Fruit fly (Drosophila melanogaster): ENCODE data around the gene GstD5.

Gene GstD5

DNA sequence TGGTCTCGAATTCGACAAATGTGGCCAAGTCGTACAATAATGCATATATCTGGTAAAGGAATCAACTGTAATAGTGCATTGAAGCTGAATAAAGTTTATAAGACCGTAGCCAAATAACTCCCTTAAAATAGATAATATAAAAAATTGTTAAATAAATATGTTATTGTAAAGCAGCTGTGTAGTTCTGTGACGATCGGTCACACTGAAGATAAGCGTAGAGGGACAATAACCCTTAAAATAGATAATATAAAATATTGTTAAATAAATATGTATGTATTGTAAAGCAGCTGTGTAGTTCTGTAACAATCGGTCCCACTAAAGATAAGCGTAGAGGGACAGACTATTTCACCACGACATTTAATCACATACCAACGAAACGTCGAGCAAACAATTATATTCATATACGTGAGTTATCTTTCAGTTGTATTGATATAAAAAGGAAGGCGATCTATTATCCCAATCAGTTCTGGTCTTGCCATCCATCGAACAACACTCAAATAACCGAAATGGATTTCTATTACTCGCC lies at the start of gene GstD5:
GstD5 (plus strand) TSS at position 476 of the 526 bp plus-strand sequence.
- no peak for TF ChIP-seq Snoo (tag; optimal IDR thresholded peaks at IDR 0.05)
- no peak for TF ChIP-seq Pif1A (GFP tag; optimal IDR thresholded peaks at IDR 0.05)
- no peak for TF ChIP-seq CG8301 (tag; optimal IDR thresholded peaks at IDR 0.05)
- peak; percentile 76 for TF ChIP-seq EcR (GFP tag; optimal IDR thresholded peaks at IDR 0.05)

DNA sequence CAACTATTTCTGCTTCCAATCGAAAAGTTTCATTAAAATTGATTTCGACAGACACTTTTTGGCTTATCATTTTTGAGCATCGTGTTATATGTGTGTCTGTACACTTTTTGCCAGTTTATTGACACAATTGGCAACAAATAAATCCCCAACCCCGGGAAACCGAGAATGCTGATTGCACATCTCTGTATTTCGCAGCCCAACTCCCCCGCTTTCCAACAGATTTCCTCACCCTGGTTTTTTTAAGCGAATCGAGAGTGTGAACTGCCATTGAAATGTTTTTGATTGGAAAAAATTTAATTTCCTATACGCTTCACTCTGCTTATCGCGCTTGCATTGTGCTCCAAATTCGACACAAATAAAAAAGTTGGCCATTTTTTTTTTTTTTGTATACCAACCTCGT lies 48.7 kb upstream of the GstD5 start:
- TF ChIP-seq fd96Ca (GFP tag; IDR thresholded peaks at IDR 0.05), result no peak
- TF ChIP-seq CG32121 (GFP tag; IDR thresholded peaks at IDR 0.05), result no peak
- TF ChIP-seq CG15710 (tag; optimal IDR thresholded peaks at IDR 0.05), result no peak
- no peak for TF ChIP-seq Ets98B (GFP tag; IDR thresholded peaks at IDR 0.05)
- no peak for TF ChIP-seq CG17806 (tag; optimal IDR thresholded peaks at IDR 0.05)
- TF ChIP-seq Pif1A (GFP tag; optimal IDR thresholded peaks at IDR 0.05), result no peak
- TF ChIP-seq Snoo (tag; optimal IDR thresholded peaks at IDR 0.05), result no peak
- TF ChIP-seq CG13204 (GFP tag; optimal IDR thresholded peaks at IDR 0.05), result no peak
- TF ChIP-seq D1 (tag; optimal IDR thresholded peaks at IDR 0.05), result no peak
- no peak for TF ChIP-seq CG34367 (tag; optimal IDR thresholded peaks at IDR 0.05)
- TF ChIP-seq CG14655 (GFP tag; optimal IDR thresholded peaks at IDR 0.05), result no peak
- no peak for TF ChIP-seq CG9948 (tag; optimal IDR thresholded peaks at IDR 0.05)
- no peak for TF ChIP-seq EcR (GFP tag; optimal IDR thresholded peaks at IDR 0.05)
- no peak for TF ChIP-seq CG8301 (tag; optimal IDR thresholded peaks at IDR 0.05)

DNA sequence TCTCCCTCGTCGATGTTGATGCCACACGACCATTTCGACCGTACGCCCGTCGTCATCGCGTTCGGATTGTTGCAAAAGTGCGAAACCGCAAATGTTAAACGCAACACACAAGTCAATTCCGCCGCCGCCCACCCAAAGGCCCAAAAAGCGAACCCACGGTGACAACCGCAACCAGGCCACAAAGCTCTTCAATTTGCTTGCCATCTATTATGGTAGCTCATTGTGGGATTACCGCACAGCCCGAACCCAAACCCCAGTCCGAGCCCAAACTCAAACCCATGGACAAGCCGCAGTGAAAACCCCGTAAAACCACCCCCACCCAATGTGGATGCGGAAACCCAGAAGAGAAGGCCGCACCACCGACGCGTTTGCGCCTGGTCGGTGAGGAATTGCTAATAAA lies 45.7 kb upstream of the GstD5 start:
- TF ChIP-seq EcR (GFP tag; optimal IDR thresholded peaks at IDR 0.05), result no peak
- no peak for TF ChIP-seq Ets98B (GFP tag; IDR thresholded peaks at IDR 0.05)
- no peak for TF ChIP-seq Snoo (tag; optimal IDR thresholded peaks at IDR 0.05)
- no peak for TF ChIP-seq fd96Ca (GFP tag; IDR thresholded peaks at IDR 0.05)
- TF ChIP-seq Pif1A (GFP tag; optimal IDR thresholded peaks at IDR 0.05), result no peak
- no peak for TF ChIP-seq rn (GFP tag; IDR thresholded peaks at IDR 0.05)
- TF ChIP-seq CG13204 (GFP tag; optimal IDR thresholded peaks at IDR 0.05), result no peak
- TF ChIP-seq CG9948 (tag; optimal IDR thresholded peaks at IDR 0.05), result no peak
- TF ChIP-seq gl (tag; optimal IDR thresholded peaks at IDR 0.05), result no peak

DNA sequence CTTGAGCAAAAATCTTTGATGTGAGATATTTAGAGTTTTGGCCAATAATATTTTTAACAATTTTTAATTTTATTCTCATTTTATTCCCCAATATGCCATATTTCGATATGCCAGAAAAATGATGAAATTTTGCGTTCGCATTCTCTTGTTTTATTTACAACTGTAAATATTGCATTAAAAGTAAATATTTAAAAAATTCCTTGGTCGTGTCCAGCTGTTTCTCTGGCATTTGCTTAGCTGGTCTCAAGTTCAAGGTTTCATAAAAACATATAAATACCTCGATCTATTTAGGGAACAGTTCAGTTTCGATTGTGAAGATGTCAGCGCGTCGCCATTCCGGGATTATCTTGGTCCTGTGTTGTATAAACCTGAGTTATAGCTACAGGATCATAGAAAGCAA lies 34.2 kb upstream of the GstD5 start, which contains the start of gene Sgsf:
Sgsf (plus strand) TSS at position 301 of the 400 bp plus-strand sequence.
- TF ChIP-seq CG8301 (tag; optimal IDR thresholded peaks at IDR 0.05) (no peak), fd96Ca (GFP tag; IDR thresholded peaks at IDR 0.05) (no peak), CG34367 (tag; optimal IDR thresholded peaks at IDR 0.05) (no peak), CG17806 (tag; optimal IDR thresholded peaks at IDR 0.05) (no peak), Pif1A (GFP tag; optimal IDR thresholded peaks at IDR 0.05) (no peak), CG8159 (tag; optimal IDR thresholded peaks at IDR 0.05) (no peak), Pif1B (GFP tag; optimal IDR thresholded peaks at IDR 0.05) (no peak), EcR (GFP tag; optimal IDR thresholded peaks at IDR 0.05) (no peak), CG32121 (GFP tag; IDR thresholded peaks at IDR 0.05) (no peak), rn (GFP tag; IDR thresholded peaks at IDR 0.05) (no peak), Snoo (tag; optimal IDR thresholded peaks at IDR 0.05) (no peak)

DNA sequence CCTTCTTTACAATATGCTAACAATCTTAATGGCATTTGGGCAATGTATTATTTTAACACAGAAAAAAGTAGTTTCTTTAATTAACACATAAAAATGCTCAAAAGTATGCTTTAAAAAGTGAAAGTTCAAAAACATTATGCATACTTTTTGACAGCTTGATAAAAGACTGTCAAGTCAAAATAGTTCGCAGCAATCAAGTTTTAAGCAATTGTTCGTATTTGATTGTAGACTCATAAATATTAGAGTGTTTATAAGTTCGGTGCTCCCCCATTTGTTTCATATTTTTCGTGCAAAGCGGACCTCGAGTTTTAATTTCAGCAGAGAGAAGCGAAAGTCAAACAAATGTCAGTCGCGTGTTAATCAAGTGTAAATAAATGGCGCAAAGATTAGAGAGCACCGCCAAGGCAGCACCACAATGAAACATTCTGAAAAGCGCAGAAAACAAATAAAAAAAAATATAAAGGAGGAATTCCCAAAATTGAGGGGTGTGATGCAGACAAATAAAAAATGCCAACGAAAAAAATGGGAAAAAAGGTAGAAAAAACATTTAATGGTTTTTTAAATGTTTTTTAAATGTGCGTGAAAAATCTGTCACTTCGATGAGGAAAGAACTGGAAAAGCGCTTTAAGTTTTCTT lies 30.5 kb upstream of the GstD5 start:
- no peak for TF ChIP-seq CG34367 (tag; optimal IDR thresholded peaks at IDR 0.05)
- no peak for TF ChIP-seq CG32121 (GFP tag; IDR thresholded peaks at IDR 0.05)
- TF ChIP-seq EcR (GFP tag; optimal IDR thresholded peaks at IDR 0.05), result no peak
- TF ChIP-seq D1 (tag; optimal IDR thresholded peaks at IDR 0.05), result no peak
- no peak for TF ChIP-seq CG13204 (GFP tag; optimal IDR thresholded peaks at IDR 0.05)
- TF ChIP-seq rn (GFP tag; IDR thresholded peaks at IDR 0.05), result no peak
- no peak for TF ChIP-seq gl (tag; optimal IDR thresholded peaks at IDR 0.05)
- TF ChIP-seq CG8301 (tag; optimal IDR thresholded peaks at IDR 0.05), result no peak
- TF ChIP-seq CG15710 (tag; optimal IDR thresholded peaks at IDR 0.05), result no peak
- TF ChIP-seq Pif1A (GFP tag; optimal IDR thresholded peaks at IDR 0.05), result no peak
- no peak for TF ChIP-seq Pif1B (GFP tag; optimal IDR thresholded peaks at IDR 0.05)
- TF ChIP-seq CG17806 (tag; optimal IDR thresholded peaks at IDR 0.05), result no peak
- no peak for TF ChIP-seq CG14655 (GFP tag; optimal IDR thresholded peaks at IDR 0.05)
- no peak for TF ChIP-seq CG8159 (tag; optimal IDR thresholded peaks at IDR 0.05)
- TF ChIP-seq Ets98B (GFP tag; IDR thresholded peaks at IDR 0.05), result no peak
- no peak for TF ChIP-seq CG12605 (GFP tag; IDR thresholded peaks at IDR 0.05)
- TF ChIP-seq Snoo (tag; optimal IDR thresholded peaks at IDR 0.05), result no peak
- no peak for TF ChIP-seq CG10348 (GFP tag; IDR thresholded peaks at IDR 0.05)
- TF ChIP-seq fd96Ca (GFP tag; IDR thresholded peaks at IDR 0.05), result no peak

DNA sequence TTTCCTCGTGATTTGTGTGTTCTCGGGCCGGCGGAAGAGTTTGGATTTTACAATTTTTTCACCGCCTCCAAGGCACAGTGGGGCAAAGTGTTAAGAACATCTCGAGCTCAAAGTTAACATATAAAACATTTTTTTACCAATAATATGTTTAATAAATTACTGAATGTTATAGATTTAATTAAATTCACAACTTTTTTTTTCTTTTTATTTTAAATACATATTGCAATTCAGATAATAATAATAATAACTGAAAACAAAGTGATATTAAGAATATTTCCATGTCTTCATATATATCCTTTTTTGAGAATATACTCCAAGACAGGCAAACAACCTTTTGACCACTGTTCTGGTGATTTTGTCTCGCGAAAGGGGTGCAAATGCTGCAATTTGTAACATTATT lies 29.5 kb upstream of the GstD5 start:
- TF ChIP-seq Ets98B (GFP tag; IDR thresholded peaks at IDR 0.05) (no peak), CG15710 (tag; optimal IDR thresholded peaks at IDR 0.05) (no peak), CG8159 (tag; optimal IDR thresholded peaks at IDR 0.05) (peak; percentile 15)

DNA sequence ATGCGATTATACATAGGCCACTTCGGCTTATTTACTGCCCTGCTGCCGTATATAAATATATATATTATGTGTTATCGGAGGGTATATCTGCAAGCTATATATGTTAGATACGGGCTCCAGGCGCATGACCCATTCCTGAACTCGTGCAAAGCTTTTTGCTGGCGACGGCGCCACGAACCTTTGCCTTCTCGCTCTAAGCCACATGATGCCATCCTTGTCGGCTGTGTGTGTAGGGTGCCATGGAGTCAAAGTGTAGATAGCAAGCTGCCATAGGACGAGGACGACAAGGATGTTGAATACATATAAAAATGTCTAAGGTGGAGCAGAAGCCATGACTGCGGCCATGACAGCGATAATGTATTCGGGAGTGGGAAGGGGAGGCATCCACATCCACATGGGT lies 27.9 kb upstream of the GstD5 start:
- TF ChIP-seq CG9948 (tag; optimal IDR thresholded peaks at IDR 0.05) (no peak), Pif1B (GFP tag; optimal IDR thresholded peaks at IDR 0.05) (no peak), CG12605 (GFP tag; IDR thresholded peaks at IDR 0.05) (no peak), EcR (GFP tag; optimal IDR thresholded peaks at IDR 0.05) (no peak), Snoo (tag; optimal IDR thresholded peaks at IDR 0.05) (no peak), CG8159 (tag; optimal IDR thresholded peaks at IDR 0.05) (no peak)
